Fruit fly (Drosophila melanogaster) whole organism, pupa: ENCODE measurements around the gene salt.

Experiments used
- CG10348 ChIP-seq: fragments of 200-800 bp; sonication (Bioruptor generic); IDR thresholded peaks from 2 replicates; pipeline ENCODE4 v1.3.6; 2022; ENCODE audit warnings: missing biosample characterization, missing genetic modification characterization
- CG12605 ChIP-seq: fragments of 200-800 bp; sonication (Bioruptor generic); IDR thresholded peaks from 2 replicates; pipeline ENCODE4 v1.3.6; 2022; ENCODE audit warnings: missing biosample characterization, missing genetic modification characterization
- CG13204 ChIP-seq: fragments of 200-800 bp; sonication (Bioruptor generic); optimal IDR thresholded peaks from 2 replicates; lab custom pipeline; 2018; ENCODE audit warnings: missing biosample characterization, mild to moderate bottlenecking, missing genetic modification characterization, moderate library complexity
- CG14655 ChIP-seq: fragments of 200-800 bp; sonication (Bioruptor generic); optimal IDR thresholded peaks from 3 replicates; lab custom pipeline; 2017; ENCODE audit warnings: mild to moderate bottlenecking, missing biosample characterization, missing genetic modification reagents, missing genetic modification characterization
- CG15710 ChIP-seq: fragments of 200-800 bp; sonication (Bioruptor generic); optimal IDR thresholded peaks from 2 replicates; lab custom pipeline; 2018; ENCODE audit warnings: missing biosample characterization, mild to moderate bottlenecking, missing genetic modification characterization, moderate library complexity
- CG17806 ChIP-seq: fragments of 200-800 bp; sonication (Bioruptor generic); optimal IDR thresholded peaks from 2 replicates; lab custom pipeline; 2018; ENCODE audit warnings: missing biosample characterization, mild to moderate bottlenecking, missing genetic modification characterization, moderate library complexity
- CG32121 ChIP-seq: fragments of 200-800 bp; sonication (Bioruptor generic); IDR thresholded peaks from 2 replicates; pipeline ENCODE4 v1.3.6; 2022; ENCODE audit warnings: missing biosample characterization, missing genetic modification characterization
- CG34367 ChIP-seq: fragments of 200-800 bp; sonication (Bioruptor generic); optimal IDR thresholded peaks from 2 replicates; lab custom pipeline; 2018; ENCODE audit warnings: missing biosample characterization, mild to moderate bottlenecking, missing genetic modification characterization
- CG4496 ChIP-seq: fragments of 200-800 bp; sonication (Bioruptor generic); IDR thresholded peaks from 3 replicates; pipeline ENCODE4 v1.3.6; 2022; ENCODE audit warnings: missing biosample characterization, missing genetic modification characterization
- CG8159 ChIP-seq: fragments of 200-800 bp; sonication (Bioruptor generic); optimal IDR thresholded peaks from 3 replicates; lab custom pipeline; 2018; ENCODE audit warnings: missing biosample characterization, mild to moderate bottlenecking, missing genetic modification characterization, moderate library complexity
- CG8301 ChIP-seq: fragments of 200-800 bp; sonication (Bioruptor generic); optimal IDR thresholded peaks from 2 replicates; lab custom pipeline; 2018; ENCODE audit warnings: missing biosample characterization, mild to moderate bottlenecking, missing genetic modification characterization
- CG9948 ChIP-seq: fragments of 200-800 bp; sonication (Bioruptor generic); optimal IDR thresholded peaks from 2 replicates; lab custom pipeline; 2018; ENCODE audit warnings: missing biosample characterization, mild to moderate bottlenecking, missing genetic modification characterization, moderate library complexity
- D1 ChIP-seq: fragments of 200-800 bp; sonication (Bioruptor generic); optimal IDR thresholded peaks from 2 replicates; lab custom pipeline; 2018; ENCODE audit warnings: missing biosample characterization, mild to moderate bottlenecking, missing genetic modification characterization, moderate library complexity
- EcR ChIP-seq: fragments of 200-800 bp; sonication (Bioruptor generic); optimal IDR thresholded peaks from 3 replicates; lab custom pipeline; 2019; ENCODE audit warnings: missing biosample characterization, missing genetic modification characterization, mild to moderate bottlenecking, moderate library complexity, missing genetic modification reagents
- Ets98B ChIP-seq: fragments of 200-800 bp; sonication (Bioruptor generic); IDR thresholded peaks from 2 replicates; pipeline ENCODE4 v1.3.6; 2022; ENCODE audit warnings: missing biosample characterization, missing genetic modification characterization
- Pif1A ChIP-seq: fragments of 200-800 bp; sonication (Bioruptor generic); optimal IDR thresholded peaks from 3 replicates; lab custom pipeline; 2016; ENCODE audit warnings: missing biosample characterization, missing genetic modification characterization
- Pif1B ChIP-seq: fragments of 200-800 bp; sonication (Bioruptor generic); optimal IDR thresholded peaks from 3 replicates; lab custom pipeline; 2016; ENCODE audit warnings: missing biosample characterization, missing genetic modification characterization
- Snoo ChIP-seq: fragments of 200-800 bp; sonication (Bioruptor generic); optimal IDR thresholded peaks from 3 replicates; lab custom pipeline; 2017; ENCODE audit warnings: missing biosample characterization, mild to moderate bottlenecking, missing genetic modification characterization, inconsistent platforms
- fd96Ca ChIP-seq: fragments of 200-800 bp; sonication (Bioruptor generic); IDR thresholded peaks from 3 replicates; pipeline ENCODE4 v1.3.6; 2022; ENCODE audit warnings: missing biosample characterization, missing genetic modification characterization
- gl ChIP-seq: fragments of 200-800 bp; sonication (Bioruptor generic); optimal IDR thresholded peaks from 2 replicates; lab custom pipeline; 2018; ENCODE audit warnings: missing biosample characterization, mild to moderate bottlenecking, missing genetic modification characterization
- rn ChIP-seq: fragments of 200-800 bp; sonication (Bioruptor generic); IDR thresholded peaks from 2 replicates; pipeline ENCODE4 v1.3.6; 2022; ENCODE audit warnings: missing biosample characterization, missing genetic modification characterization

Gene salt

dm6 chr3R:31745629-31746081 lies 8.8 kb downstream of the salt start, which contains the start of gene awd:
Gene awd (minus strand): TSS chr3R:31746077.
- TF ChIP-seq CG12605 (GFP tag; lab: Robert Waterston, UW), result no peak; the same call in 1 of the 2 replicates
- TF ChIP-seq CG17806 (tag; lab: Kevin White, UChicago), result no peak
- TF ChIP-seq D1, result no peak
- no peak for TF ChIP-seq rn (GFP tag; lab: Robert Waterston, UW)
- no peak for TF ChIP-seq CG9948
- TF ChIP-seq EcR (GFP tag; lab: Kevin White, UChicago), result peak; percentile 62
- peak; percentile 5 for TF ChIP-seq CG15710 (tag; lab: Kevin White, UChicago)
- peak; percentile 33 for TF ChIP-seq Snoo (tag; lab: Kevin White, UChicago)
- TF ChIP-seq CG14655 (GFP tag; lab: Kevin White, UChicago), result no peak
- no peak for TF ChIP-seq CG13204
- TF ChIP-seq Ets98B (GFP tag; lab: Robert Waterston, UW), result no peak
- TF ChIP-seq fd96Ca (GFP tag; lab: Robert Waterston, UW), result 0 out of 3 replicates have a peak, but pooled peaks have one; percentile 36
- TF ChIP-seq Pif1A, result no peak
- no peak for TF ChIP-seq CG4496 (GFP tag; lab: Robert Waterston, UW)
- TF ChIP-seq CG32121 (GFP tag; lab: Robert Waterston, UW), result no peak
- TF ChIP-seq CG34367 (tag; lab: Kevin White, UChicago), result no peak
- no peak for TF ChIP-seq gl (tag; lab: Kevin White, UChicago)
- TF ChIP-seq CG8159 (tag; lab: Kevin White, UChicago), result no peak
- peak; percentile 9 for TF ChIP-seq CG8301 (tag; lab: Kevin White, UChicago)
- TF ChIP-seq CG10348, result no peak
- TF ChIP-seq Pif1B (GFP tag; lab: Kevin White, UChicago), result peak; percentile 26

- TF ChIP-seq Pif1A, result peak; percentile 62
- peak; percentile 51 for TF ChIP-seq CG15710 (tag; lab: Kevin White, UChicago)
- TF ChIP-seq CG13204, result no peak
- TF ChIP-seq CG4496 (GFP tag; lab: Robert Waterston, UW), result peak; percentile 88
- TF ChIP-seq rn (GFP tag; lab: Robert Waterston, UW), result peak; percentile 52; the same call in 1 of the 2 replicates
- peak; percentile 24 for TF ChIP-seq CG9948
- TF ChIP-seq CG12605 (GFP tag; lab: Robert Waterston, UW), result peak; percentile 23; the same call in 1 of the 2 replicates
- TF ChIP-seq D1, result no peak
- peak; percentile 65 for TF ChIP-seq Snoo (tag; lab: Kevin White, UChicago)
- TF ChIP-seq CG8159 (tag; lab: Kevin White, UChicago), result peak; percentile 54
- TF ChIP-seq Ets98B (GFP tag; lab: Robert Waterston, UW), result peak; percentile 70
- TF ChIP-seq CG14655 (GFP tag; lab: Kevin White, UChicago), result no peak
- peak; percentile 75 for TF ChIP-seq Pif1B (GFP tag; lab: Kevin White, UChicago)
- peak; percentile 40 for TF ChIP-seq CG8301 (tag; lab: Kevin White, UChicago)
- TF ChIP-seq CG34367 (tag; lab: Kevin White, UChicago), result peak; percentile 21
- peak; percentile 51 for TF ChIP-seq CG32121 (GFP tag; lab: Robert Waterston, UW)
- TF ChIP-seq gl (tag; lab: Kevin White, UChicago), result no peak
- TF ChIP-seq CG10348, result no peak
- TF ChIP-seq fd96Ca (GFP tag; lab: Robert Waterston, UW), result peak; percentile 83
- TF ChIP-seq CG17806 (tag; lab: Kevin White, UChicago), result peak; percentile 43
- no peak for TF ChIP-seq EcR (GFP tag; lab: Kevin White, UChicago)
Observed at dm6 chr3R:31744044-31744652, 10.4 kb downstream of the salt start, which contains the start of gene CG1896. Gene CG1896 (plus strand): TSS chr3R:31744282.

dm6 chr3R:31743279-31743678 lies 11.2 kb downstream of the salt start, which contains the start of gene Tbca:
Gene Tbca (plus strand): TSS chr3R:31743490.
- peak; percentile 61; the same call in 2 of the 3 replicates for TF ChIP-seq CG4496 (GFP tag; lab: Robert Waterston, UW)
- TF ChIP-seq CG12605 (GFP tag; lab: Robert Waterston, UW), result 0 out of 2 replicates have a peak, but pooled peaks have one; percentile 8
- TF ChIP-seq gl (tag; lab: Kevin White, UChicago), result peak; percentile 49
- TF ChIP-seq CG32121 (GFP tag; lab: Robert Waterston, UW), result no peak
- TF ChIP-seq CG17806 (tag; lab: Kevin White, UChicago), result peak; percentile 11
- TF ChIP-seq, all 21 proteins: peak for 4

dm6 chr3R:31741278-31741677 lies 13.2 kb downstream of the salt start:
- TF ChIP-seq CG8159 (tag; lab: Kevin White, UChicago), result no peak
- no peak for TF ChIP-seq Snoo (tag; lab: Kevin White, UChicago)
- peak; percentile 8 for TF ChIP-seq CG15710 (tag; lab: Kevin White, UChicago)
- peak; percentile 46; the same call in 1 of the 3 replicates for TF ChIP-seq CG4496 (GFP tag; lab: Robert Waterston, UW)
- TF ChIP-seq fd96Ca (GFP tag; lab: Robert Waterston, UW), result 0 out of 3 replicates have a peak, but pooled peaks have one; percentile 40

dm6 chr3R:31739067-31739786 lies 15.3 kb downstream of the salt start:
- no peak for TF ChIP-seq CG9948
- TF ChIP-seq Pif1B (GFP tag; lab: Kevin White, UChicago), result no peak
- peak; percentile 66 for TF ChIP-seq CG32121 (GFP tag; lab: Robert Waterston, UW)
- TF ChIP-seq Ets98B (GFP tag; lab: Robert Waterston, UW), result 0 out of 2 replicates have a peak, but pooled peaks have one; percentile 30
